Fruit fly (Drosophila melanogaster) whole organism, embryonic: ENCODE results near the gene CG10283.

Experiments
- Abd-B ChIP-seq: fragments of 200-800 bp; sonication (Bioruptor generic); optimal IDR thresholded peaks from 2 replicates; lab custom pipeline; 2018; ENCODE audit warnings: missing biosample characterization, mild to moderate bottlenecking, missing genetic modification characterization, moderate library complexity
- Awh ChIP-seq: fragments of 200-800 bp; sonication (Bioruptor generic); IDR thresholded peaks from 2 replicates; pipeline ENCODE4, ENCODE4 v1.3.6; 2022; ENCODE audit warnings: missing biosample characterization, missing genetic modification characterization
- BEAF-32 ChIP-seq: fragments of 200-800 bp; sonication (Bioruptor generic); optimal IDR thresholded peaks from 3 replicates; lab custom pipeline; 2017; ENCODE audit warnings: missing biosample characterization, missing genetic modification characterization, mild to moderate bottlenecking, moderate library complexity, missing genetic modification reagents
- CG10267 ChIP-seq: fragments of 200-800 bp; sonication (Bioruptor generic); optimal IDR thresholded peaks from 2 replicates; lab custom pipeline; 2018; ENCODE audit warnings: missing biosample characterization, mild to moderate bottlenecking, missing genetic modification characterization, moderate library complexity
- CG10431 ChIP-seq: fragments of 200-800 bp; sonication (Bioruptor generic); optimal IDR thresholded peaks from 3 replicates; lab custom pipeline; 2018; ENCODE audit warnings: missing biosample characterization, mild to moderate bottlenecking, missing genetic modification characterization
- CG12071 ChIP-seq: fragments of 200-800 bp; sonication (Bioruptor generic); optimal IDR thresholded peaks from 3 replicates; lab custom pipeline; 2018; ENCODE audit warnings: missing biosample characterization, mild to moderate bottlenecking, missing genetic modification characterization
- CG12155 ChIP-seq: fragments of 200-800 bp; sonication (Bioruptor generic); optimal IDR thresholded peaks from 3 replicates; lab custom pipeline; 2016; ENCODE audit warnings: missing biosample characterization, missing genetic modification characterization
- CG13296 ChIP-seq: fragments of 200-800 bp; sonication (Bioruptor generic); optimal IDR thresholded peaks from 3 replicates; lab custom pipeline; 2018; ENCODE audit warnings: missing biosample characterization, mild to moderate bottlenecking, missing genetic modification characterization
- CG13424 ChIP-seq: fragments of 200-800 bp; sonication (Bioruptor generic); optimal IDR thresholded peaks from 2 replicates; lab custom pipeline; 2019; ENCODE audit warnings: missing biosample characterization, mild to moderate bottlenecking, missing genetic modification characterization, moderate library complexity
- CG14050 ChIP-seq: fragments of 200-800 bp; sonication (Bioruptor generic); IDR thresholded peaks from 3 replicates; pipeline ENCODE4 v1.3.6; 2022; ENCODE audit warnings: missing biosample characterization, missing genetic modification characterization
- CG16863 ChIP-seq: fragments of 200-800 bp; sonication (Bioruptor generic); optimal IDR thresholded peaks from 3 replicates; lab custom pipeline; 2016; ENCODE audit warnings: missing biosample characterization, missing genetic modification characterization
- CG18262 ChIP-seq: fragments of 200-800 bp; optimal IDR thresholded peaks from 3 replicates; lab custom pipeline; 2019; ENCODE audit warnings: missing biosample characterization, mild to moderate bottlenecking, missing genetic modification characterization, moderate library complexity
- CG2199 ChIP-seq: fragments of 200-800 bp; sonication (Bioruptor generic); IDR thresholded peaks from 3 replicates; pipeline ENCODE4 v1.3.6; 2022; ENCODE audit warnings: missing biosample characterization, missing genetic modification characterization
- CG31441 ChIP-seq: fragments of 200-800 bp; sonication (Bioruptor generic); IDR thresholded peaks from 2 replicates; pipeline ENCODE4 v1.3.6; 2022; ENCODE audit warnings: missing biosample characterization, missing genetic modification characterization
- CG32772 ChIP-seq: fragments of 200-800 bp; sonication (Bioruptor generic); IDR thresholded peaks from 2 replicates; pipeline ENCODE4 v1.3.6; 2022; ENCODE audit warnings: missing biosample characterization, missing genetic modification characterization
- CG34376 ChIP-seq: fragments of 200-800 bp; sonication (Bioruptor generic); optimal IDR thresholded peaks from 2 replicates; lab custom pipeline; 2018; ENCODE audit warnings: missing biosample characterization, mild to moderate bottlenecking, missing genetic modification characterization
- CG42726 ChIP-seq: fragments of 200-800 bp; sonication (Bioruptor generic); IDR thresholded peaks from 2 replicates; pipeline ENCODE4 v1.3.6; 2022; ENCODE audit warnings: missing biosample characterization, missing genetic modification characterization; ENCODE audit not compliant: partially characterized antibody
- CG4617 ChIP-seq: fragments of 200-800 bp; sonication (Bioruptor generic); optimal IDR thresholded peaks from 3 replicates; lab custom pipeline; 2016; ENCODE audit warnings: missing biosample characterization, missing genetic modification characterization, borderline replicate concordance
- CHES-1-like ChIP-seq: fragments of 200-800 bp; sonication (Bioruptor generic); optimal IDR thresholded peaks from 2 replicates; lab custom pipeline; 2016; ENCODE audit warnings: missing biosample characterization, missing genetic modification characterization
- CTCF ChIP-seq: fragments of 200-800 bp; sonication (Bioruptor generic); optimal IDR thresholded peaks from 2 replicates; lab custom pipeline; 2017; ENCODE audit warnings: missing biosample characterization, mild to moderate bottlenecking, missing genetic modification characterization, moderate library complexity
- Dp ChIP-seq: fragments of 200-800 bp; sonication (Bioruptor generic); optimal IDR thresholded peaks from 2 replicates; lab custom pipeline; 2018; ENCODE audit warnings: missing biosample characterization, mild to moderate bottlenecking, missing genetic modification characterization, moderate library complexity
- Ets97D ChIP-seq: fragments of 200-800 bp; sonication (Bioruptor generic); optimal IDR thresholded peaks from 3 replicates; lab custom pipeline; 2016; ENCODE audit warnings: missing biosample characterization, missing genetic modification characterization
- Neu2 ChIP-seq: fragments of 200-800 bp; sonication (Bioruptor generic); optimal IDR thresholded peaks from 3 replicates; lab custom pipeline; 2016; ENCODE audit warnings: missing biosample characterization, missing genetic modification characterization, borderline replicate concordance
- Pdp1 ChIP-seq, 2 experiments: fragments of 200-800 bp; sonication (Bioruptor generic); optimal IDR thresholded peaks; 3 replicates each; lab custom pipeline; 2016; ENCODE audit warnings: missing biosample characterization in 2 of 2, missing genetic modification characterization in 2 of 2, mild to moderate bottlenecking in 1 of 2, moderate library complexity in 1 of 2
- Rfx ChIP-seq: fragments of 200-800 bp; sonication (Bioruptor generic); IDR thresholded peaks from 2 replicates; pipeline ENCODE4 v1.3.6; 2022; ENCODE audit warnings: missing biosample characterization, missing genetic modification characterization
- Ssrp ChIP-seq: fragments of 200-800 bp; sonication (Bioruptor generic); optimal IDR thresholded peaks from 2 replicates; lab custom pipeline; 2018; ENCODE audit warnings: missing biosample characterization, mild to moderate bottlenecking, missing genetic modification characterization, moderate library complexity
- Stat92E ChIP-seq, 3 experiments: fragments of >200 bp in 2 of 3; fragments of 200-800 bp in 1 of 3; sonication (Bioruptor generic) in 1 of 3; optimal IDR thresholded peaks; 2 replicates each; lab custom pipeline; 2017 to 2019; ENCODE audit warnings: missing biosample characterization in 3 of 3, missing genetic modification characterization in 3 of 3, mild to moderate bottlenecking in 1 of 3, moderate library complexity in 1 of 3
- aop ChIP-seq: fragments of 200-800 bp; sonication (Bioruptor generic); IDR thresholded peaks from 2 replicates; pipeline ENCODE4 v1.3.6; 2022; ENCODE audit warnings: missing biosample characterization, missing genetic modification characterization
- az2 ChIP-seq: fragments of 200-800 bp; sonication (Bioruptor generic); optimal IDR thresholded peaks from 3 replicates; lab custom pipeline; 2016; ENCODE audit warnings: missing biosample characterization, missing genetic modification characterization
- ci ChIP-seq: fragments of 200-800 bp; sonication (Bioruptor generic); IDR thresholded peaks from 3 replicates; pipeline ENCODE4 v1.3.6; 2022; ENCODE audit warnings: missing biosample characterization, missing genetic modification characterization
- da ChIP-seq: fragments of 200-800 bp; sonication (Bioruptor generic); optimal IDR thresholded peaks from 2 replicates; lab custom pipeline; 2016; ENCODE audit warnings: missing biosample characterization, missing genetic modification characterization
- dmrt11E ChIP-seq: fragments of 200-800 bp; sonication (Bioruptor generic); optimal IDR thresholded peaks from 3 replicates; lab custom pipeline; 2018; ENCODE audit warnings: missing biosample characterization, mild to moderate bottlenecking, missing genetic modification characterization, moderate library complexity
- dpn ChIP-seq, 2 experiments: fragments of 200-800 bp; sonication (Bioruptor generic); optimal IDR thresholded peaks; 3 replicates each; lab custom pipeline; 2016; ENCODE audit warnings: missing biosample characterization in 2 of 2, missing genetic modification characterization in 2 of 2
- ewg ChIP-seq: fragments of 200-800 bp; sonication (Bioruptor generic); optimal IDR thresholded peaks from 3 replicates; lab custom pipeline; 2017; ENCODE audit warnings: mild to moderate bottlenecking, missing biosample characterization, missing genetic modification reagents, missing genetic modification characterization
- gcm ChIP-seq: fragments of 200-800 bp; sonication (Bioruptor generic); optimal IDR thresholded peaks from 2 replicates; lab custom pipeline; 2019; ENCODE audit warnings: missing biosample characterization, mild to moderate bottlenecking, missing genetic modification characterization, moderate library complexity
- ind ChIP-seq: fragments of 200-800 bp; sonication (Bioruptor generic); optimal IDR thresholded peaks from 3 replicates; lab custom pipeline; 2016; ENCODE audit warnings: missing biosample characterization, missing genetic modification characterization
- lola ChIP-seq, 3 experiments: fragments of >200 bp in 2 of 3; fragments of 200-800 bp in 1 of 3; sonication (Bioruptor generic) in 1 of 3; optimal IDR thresholded peaks; 2 replicates each; lab custom pipeline; 2017 to 2019; ENCODE audit warnings: missing biosample characterization in 3 of 3, missing genetic modification characterization in 3 of 3, mild to moderate bottlenecking in 1 of 3, moderate library complexity in 1 of 3
- nmo ChIP-seq: fragments of 200-800 bp; sonication (Bioruptor generic); optimal IDR thresholded peaks from 2 replicates; lab custom pipeline; 2018; ENCODE audit warnings: missing biosample characterization, mild to moderate bottlenecking, missing genetic modification characterization, moderate library complexity
- nom ChIP-seq: fragments of 200-800 bp; sonication (Bioruptor generic); optimal IDR thresholded peaks from 2 replicates; lab custom pipeline; 2017; ENCODE audit warnings: missing biosample characterization, missing genetic modification characterization, mild to moderate bottlenecking, moderate library complexity, missing genetic modification reagents
- onecut ChIP-seq: fragments of 200-800 bp; sonication (Bioruptor generic); IDR thresholded peaks from 2 replicates; pipeline ENCODE4 v1.3.6; 2022; ENCODE audit warnings: missing biosample characterization, missing genetic modification characterization
- pita ChIP-seq: fragments of 200-800 bp; sonication (Bioruptor generic); optimal IDR thresholded peaks from 2 replicates; lab custom pipeline; 2017; ENCODE audit warnings: missing biosample characterization, mild to moderate bottlenecking, missing genetic modification characterization
- prd ChIP-seq, 3 experiments: fragments of >200 bp in 2 of 3; fragments of 200-800 bp in 1 of 3; sonication (Bioruptor generic) in 1 of 3; optimal IDR thresholded peaks in 2 of 3; IDR thresholded peaks in 1 of 3; 2 replicates in 2 of 3; 3 replicates in 1 of 3; pipeline versions ENCODE4 v1.3.6 to Lab custom; 2017 to 2022; ENCODE audit warnings: missing biosample characterization in 1 of 3, missing genetic modification characterization in 1 of 3
- sd ChIP-seq: fragments of 200-800 bp; sonication (Bioruptor generic); optimal IDR thresholded peaks from 3 replicates; lab custom pipeline; 2018; ENCODE audit warnings: missing biosample characterization, mild to moderate bottlenecking, missing genetic modification characterization, moderate library complexity
- vfl ChIP-seq: fragments of 200-800 bp; sonication (Bioruptor generic); optimal IDR thresholded peaks from 2 replicates; lab custom pipeline; 2016; ENCODE audit warnings: missing biosample characterization, missing genetic modification characterization
- vvl ChIP-seq: fragments of 200-800 bp; sonication (Bioruptor generic); IDR thresholded peaks from 2 replicates; pipeline ENCODE4 v1.3.6; 2022; ENCODE audit warnings: missing biosample characterization, missing genetic modification characterization
- z ChIP-seq: fragments of 200-800 bp; sonication (Bioruptor generic); IDR thresholded peaks from 3 replicates; pipeline ENCODE4 v1.3.6; 2022; ENCODE audit warnings: missing biosample characterization, missing genetic modification characterization
- zen ChIP-seq: fragments of 200-800 bp; sonication (Bioruptor generic); optimal IDR thresholded peaks from 3 replicates; lab custom pipeline; 2018; ENCODE audit warnings: missing biosample characterization, mild to moderate bottlenecking, missing genetic modification characterization, moderate library complexity

Gene CG10283

dm6 chr2L:18484382-18485050 is at the start of gene CG10283 (continued):
- TF ChIP-seq CG16863 (GFP tag; lab: Kevin White, UChicago), result no peak
- no peak for TF ChIP-seq prd (optimal IDR thresholded peaks at IDR 0.05; lab: Kevin White, UChicago)
- TF ChIP-seq prd (GFP tag; IDR thresholded peaks at IDR 0.05; lab: Robert Waterston, UW), result 0 out of 3 replicates have a peak, but pooled peaks have one; percentile 16
- TF ChIP-seq CG32772 (GFP tag; lab: Robert Waterston, UW), result peak; percentile 33; the same call in 1 of the 2 replicates
- 0 out of 2 replicates have a peak, but pooled peaks have one; percentile 9 for TF ChIP-seq Awh
- no peak for TF ChIP-seq da
- TF ChIP-seq CG14050 (GFP tag; lab: Robert Waterston, UW), result no peak
- peak; percentile 85 for TF ChIP-seq pita (GFP tag; lab: Kevin White, UChicago)
- peak; percentile 55 for TF ChIP-seq nmo
- peak; percentile 27 for TF ChIP-seq sd (tag; lab: Kevin White, UChicago)
- TF ChIP-seq aop, result no peak
- TF ChIP-seq Ssrp (tag; lab: Kevin White, UChicago), result peak; percentile 32
- TF ChIP-seq BEAF-32, result peak; percentile 40
- TF ChIP-seq Abd-B (GFP tag; lab: Kevin White, UChicago), result peak; percentile 69
- peak; percentile 27 for TF ChIP-seq az2 (GFP tag; lab: Kevin White, UChicago)
- peak; percentile 49; the same call in 1 of the 2 replicates for TF ChIP-seq onecut (GFP tag; lab: Robert Waterston, UW)
- peak; percentile 20 for TF ChIP-seq vfl (GFP tag; lab: Kevin White, UChicago)
- peak; percentile 71 for TF ChIP-seq CG10267
- TF ChIP-seq gcm (GFP tag; lab: Kevin White, UChicago), result peak; percentile 14
- no peak for TF ChIP-seq CG10431
- peak; percentile 32 for TF ChIP-seq ind
- TF ChIP-seq CG13424, result peak; percentile 57
- peak; percentile 23 for TF ChIP-seq CG4617 (GFP tag; lab: Kevin White, UChicago)
- TF ChIP-seq CG12155 (GFP tag; lab: Kevin White, UChicago), result peak; percentile 42
- peak; percentile 51 for TF ChIP-seq dmrt11E
- TF ChIP-seq CG12071 (GFP tag; lab: Kevin White, UChicago), result peak; percentile 37
- peak; percentile 58; the same call in 1 of the 2 replicates for TF ChIP-seq Rfx (GFP tag; lab: Robert Waterston, UW)
- TF ChIP-seq lola (GFP tag; optimal IDR thresholded peaks at IDR 0.05; lab: Kevin White, UChicago), result peak in 1 of 3 experiments; percentile 52
- peak; percentile 29 for TF ChIP-seq zen
- TF ChIP-seq CG2199 (GFP tag; lab: Robert Waterston, UW), result peak; percentile 96
- TF ChIP-seq nom, result peak; percentile 33
- TF ChIP-seq CTCF (GFP tag; lab: Kevin White, UChicago), result peak; percentile 64
- no peak for TF ChIP-seq CG34376 (GFP tag; lab: Kevin White, UChicago)
- no peak for TF ChIP-seq ewg (GFP tag; lab: Kevin White, UChicago)
- no peak for TF ChIP-seq Neu2 (GFP tag; lab: Kevin White, UChicago)
- TF ChIP-seq CG13296 (GFP tag; lab: Kevin White, UChicago), result no peak
- TF ChIP-seq Dp (GFP tag; lab: Kevin White, UChicago), result peak; percentile 75
- peak in 1 of 2 experiments; percentile 11 for TF ChIP-seq Pdp1 (GFP tag; optimal IDR thresholded peaks at IDR 0.05; lab: Kevin White, UChicago)
- TF ChIP-seq z, result peak; percentile 75; the same call in 2 of the 3 replicates
- TF ChIP-seq CHES-1-like (GFP tag; lab: Kevin White, UChicago), result no peak
- TF ChIP-seq CG18262, result peak; percentile 49
- TF ChIP-seq CG42726 (GFP tag; lab: Robert Waterston, UW), result peak; percentile 45; the same call in 1 of the 2 replicates
- TF ChIP-seq CG31441, result peak; percentile 39; the same call in 1 of the 2 replicates
- TF ChIP-seq vvl, result peak; percentile 56
- TF ChIP-seq Stat92E (GFP tag; optimal IDR thresholded peaks at IDR 0.05; lab: Kevin White, UChicago), result peak in 1 of 3 experiments; percentile 62
- TF ChIP-seq ci (GFP tag; lab: Robert Waterston, UW), result peak; percentile 65
- peak; percentile 12 for TF ChIP-seq Ets97D (GFP tag; lab: Kevin White, UChicago)
- peak in 1 of 2 experiments; percentile 20 for TF ChIP-seq dpn (GFP tag; optimal IDR thresholded peaks at IDR 0.05; lab: Kevin White, UChicago)
